Fruit fly (Drosophila melanogaster): Measurements from ENCODE around the gene mth.

Gene mth

DNA sequence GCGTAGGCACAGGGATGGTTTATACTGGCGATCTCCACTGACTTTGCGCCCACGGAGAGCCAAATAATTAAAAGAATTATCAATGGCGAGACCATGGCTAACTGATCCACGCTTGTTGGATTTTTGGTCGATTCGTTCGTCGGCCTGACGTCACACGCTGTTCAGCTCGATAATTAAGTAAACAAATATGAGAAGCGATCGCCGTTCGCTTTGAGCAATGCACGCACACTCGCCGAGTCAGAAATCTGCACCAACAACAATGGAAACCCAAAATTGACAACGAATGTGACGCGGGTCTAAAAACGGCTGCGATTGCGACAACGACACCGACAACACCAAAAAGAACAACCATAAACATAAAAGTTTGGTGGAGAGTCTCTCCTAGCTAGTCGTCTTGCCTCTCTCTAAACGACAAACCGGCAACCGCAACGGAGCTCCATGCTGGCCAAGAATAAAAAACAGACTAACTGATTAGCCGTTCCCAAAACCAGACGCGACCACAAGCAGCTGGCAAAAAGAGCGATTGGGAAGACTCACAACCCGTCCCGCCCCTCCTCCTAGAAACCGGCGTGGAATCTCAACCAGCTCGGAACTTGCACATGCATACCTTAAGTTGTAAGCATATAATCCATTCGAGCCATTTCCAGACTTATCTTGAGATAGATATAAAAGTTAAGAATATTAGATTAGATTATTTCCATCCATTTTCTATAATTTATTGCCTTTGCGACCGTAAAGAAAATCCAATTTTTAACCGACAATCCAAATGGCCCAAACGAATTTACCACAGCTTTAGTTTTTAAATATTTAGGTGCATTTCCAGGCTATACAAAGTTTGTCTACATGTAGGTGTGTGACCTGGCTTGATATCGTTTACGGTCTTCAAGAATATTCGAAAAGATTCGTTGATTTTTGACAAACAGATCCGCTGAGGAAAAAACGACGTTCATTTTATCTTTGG is 14.6 kb downstream of the mth start, which contains the start of gene mthl9 (continued):
- TF ChIP-seq CG32772 (GFP tag; IDR thresholded peaks at IDR 0.05) (no peak), phol (tag; optimal IDR thresholded peaks at IDR 0.05) (no peak), lilli (GFP tag; optimal IDR thresholded peaks at IDR 0.05) (no peak), schlank (tag; optimal IDR thresholded peaks at IDR 0.05) (no peak), wor (GFP tag; IDR thresholded peaks at IDR 0.05) (no peak), insv (GFP tag; optimal IDR thresholded peaks at IDR 0.05) (no peak), tap (tag; optimal IDR thresholded peaks at IDR 0.05) (peak; percentile 11), Dip3 (GFP tag; optimal IDR thresholded peaks at IDR 0.05) (no peak), Sry-δ (GFP tag; optimal IDR thresholded peaks at IDR 0.05) (no peak), bigmax (GFP tag; optimal IDR thresholded peaks at IDR 0.05) (no peak), hth (optimal IDR thresholded peaks at IDR 0.05) (no peak), CG32532 (GFP tag; IDR thresholded peaks at IDR 0.05) (peak; percentile 34; the same call in 1 of the 2 replicates), NFAT (GFP tag; IDR thresholded peaks at IDR 0.05) (peak; percentile 30; the same call in 1 of the 2 replicates), CG9215 (GFP tag; IDR thresholded peaks at IDR 0.05) (no peak), fu2 (GFP tag; optimal IDR thresholded peaks at IDR 0.05) (no peak), CG18476 (GFP tag; optimal IDR thresholded peaks at IDR 0.05) (no peak), shn (GFP tag; optimal IDR thresholded peaks at IDR 0.05) (no peak), Nf-YA (GFP tag; IDR thresholded peaks at IDR 0.05) (no peak), CG17829 (tag; optimal IDR thresholded peaks at IDR 0.05) (no peak), CG6689 (GFP tag; IDR thresholded peaks at IDR 0.05) (no peak), E2f1 (GFP tag; IDR thresholded peaks at IDR 0.05) (no peak), H2.0 (GFP tag; IDR thresholded peaks at IDR 0.05) (no peak), CG1024 (GFP tag; IDR thresholded peaks at IDR 0.05) (no peak), CG6272 (GFP tag; IDR thresholded peaks at IDR 0.05) (no peak), CG3726 (GFP tag; IDR thresholded peaks at IDR 0.05) (no peak), CG13424 (tag; optimal IDR thresholded peaks at IDR 0.05) (no peak), CG14014 (GFP tag; IDR thresholded peaks at IDR 0.05) (no peak), CG13894 (tag; optimal IDR thresholded peaks at IDR 0.05) (peak; percentile 42), Bteb2 (GFP tag; optimal IDR thresholded peaks at IDR 0.05) (no peak), stwl (tag; optimal IDR thresholded peaks at IDR 0.05) (peak; percentile 26), CG12744 (GFP tag; optimal IDR thresholded peaks at IDR 0.05) (no peak), nerfin-1 (tag; optimal IDR thresholded peaks at IDR 0.05) (no peak), CG15269 (tag; optimal IDR thresholded peaks at IDR 0.05) (peak; percentile 82), nerfin-2 (GFP tag; IDR thresholded peaks at IDR 0.05; ENCODE audit: partially characterized antibody) (no peak), CG8388 (GFP tag; optimal IDR thresholded peaks at IDR 0.05) (no peak), CG9817 (tag; optimal IDR thresholded peaks at IDR 0.05) (no peak), oc (tag; optimal IDR thresholded peaks at IDR 0.05) (no peak), HHEX (GFP tag; optimal IDR thresholded peaks at IDR 0.05) (no peak), TFAM (GFP tag; optimal IDR thresholded peaks at IDR 0.05) (no peak), dmrt11E (tag; optimal IDR thresholded peaks at IDR 0.05) (no peak), ERR (GFP tag; optimal IDR thresholded peaks at IDR 0.05) (no peak), Doc2 (GFP tag; IDR thresholded peaks at IDR 0.05) (no peak), Lhr (GFP tag; optimal IDR thresholded peaks at IDR 0.05) (no peak), CG10959 (GFP tag; IDR thresholded peaks at IDR 0.05) (no peak), CG7357 (GFP tag; IDR thresholded peaks at IDR 0.05) (no peak), fd96Cb (tag; optimal IDR thresholded peaks at IDR 0.05) (no peak), Ets97D (GFP tag; optimal IDR thresholded peaks at IDR 0.05) (peak; percentile 1), CG14667 (GFP tag; IDR thresholded peaks at IDR 0.05) (no peak), pros (GFP tag; optimal IDR thresholded peaks at IDR 0.05) (peak; percentile 42), CG33557 (GFP tag; optimal IDR thresholded peaks at IDR 0.05) (no peak)
